Worm (Caenorhabditis elegans): ENCODE data around the gene Y69A2AR.28.

- TF ChIP-seq ama-1 (optimal IDR thresholded peaks at IDR 0.05), result no peak
- no peak for TF ChIP-seq aly-2 (tag; optimal IDR thresholded peaks at IDR 0.05)
- no peak for TF ChIP-seq fkh-8 (tag; optimal IDR thresholded peaks at IDR 0.05)
- no peak for TF ChIP-seq C16A3.4 (tag; optimal IDR thresholded peaks at IDR 0.05)
- no peak for TF ChIP-seq unc-130 (tag; optimal IDR thresholded peaks at IDR 0.05)
- no peak for TF ChIP-seq nhr-237 (tag; optimal IDR thresholded peaks at IDR 0.05)
- TF ChIP-seq snpc-4 (tag; optimal IDR thresholded peaks at IDR 0.05), result no peak
- no peak for TF ChIP-seq tbx-2 (tag; optimal IDR thresholded peaks at IDR 0.05)
Measured at ce11 chrIV:2618611-2619010, 5.8 kb upstream of the Y69A2AR.28 start, which contains the start of gene smf-3.
